Fruit fly (Drosophila melanogaster) whole organism, embryonic: ENCODE data around the gene ago.

Experiments used
- ATbp ChIP-seq: fragments of 200-800 bp; sonication (Bioruptor generic); optimal IDR thresholded peaks from 2 replicates; lab custom pipeline; 2017; ENCODE audit warnings: missing biosample characterization, mild to moderate bottlenecking, missing genetic modification characterization, missing genetic modification reagents
- Aef1 ChIP-seq: fragments of 200-800 bp; sonication (Bioruptor generic); IDR thresholded peaks from 3 replicates; pipeline ENCODE4 v1.3.6; 2022; ENCODE audit warnings: missing biosample characterization, missing genetic modification characterization
- Asciz ChIP-seq: fragments of 200-800 bp; sonication (Bioruptor generic); optimal IDR thresholded peaks from 2 replicates; lab custom pipeline; 2017; ENCODE audit warnings: missing biosample characterization, mild to moderate bottlenecking, missing genetic modification characterization, missing genetic modification reagents
- BtbVII ChIP-seq: fragments of 200-800 bp; sonication (Bioruptor generic); optimal IDR thresholded peaks from 3 replicates; lab custom pipeline; 2017; ENCODE audit warnings: missing biosample characterization, mild to moderate bottlenecking, missing genetic modification characterization
- C15 ChIP-seq: fragments of 200-800 bp; sonication (Bioruptor generic); IDR thresholded peaks from 3 replicates; pipeline ENCODE4 v1.3.6; 2022; ENCODE audit warnings: missing biosample characterization, missing genetic modification characterization
- CG10431 ChIP-seq: fragments of 200-800 bp; sonication (Bioruptor generic); optimal IDR thresholded peaks from 3 replicates; lab custom pipeline; 2018; ENCODE audit warnings: missing biosample characterization, mild to moderate bottlenecking, missing genetic modification characterization
- CG11456 ChIP-seq: fragments of 200-800 bp; sonication (Bioruptor generic); IDR thresholded peaks from 3 replicates; pipeline ENCODE4 v1.3.6; 2022; ENCODE audit warnings: missing biosample characterization, missing genetic modification characterization
- CG11695 ChIP-seq: fragments of 200-800 bp; sonication (Bioruptor generic); IDR thresholded peaks from 3 replicates; pipeline ENCODE4 v1.3.6; 2022; ENCODE audit warnings: missing biosample characterization, missing genetic modification characterization
- CG16813 ChIP-seq: fragments of 200-800 bp; sonication (Bioruptor generic); IDR thresholded peaks from 3 replicates; pipeline ENCODE4 v1.3.6; 2022; ENCODE audit warnings: missing biosample characterization, missing genetic modification characterization; ENCODE audit not compliant: partially characterized antibody
- CG17385 ChIP-seq: fragments of 200-800 bp; sonication (Bioruptor generic); optimal IDR thresholded peaks from 3 replicates; lab custom pipeline; 2018; ENCODE audit warnings: missing biosample characterization, mild to moderate bottlenecking, missing genetic modification characterization
- CG17802 ChIP-seq: fragments of 200-800 bp; sonication (Bioruptor generic); optimal IDR thresholded peaks from 2 replicates; lab custom pipeline; 2018; ENCODE audit warnings: missing biosample characterization, mild to moderate bottlenecking, missing genetic modification characterization, moderate library complexity
- CG18011 ChIP-seq: fragments of 200-800 bp; sonication (Bioruptor generic); optimal IDR thresholded peaks from 2 replicates; lab custom pipeline; 2017; ENCODE audit warnings: missing biosample characterization, missing genetic modification characterization, mild to moderate bottlenecking, moderate library complexity, missing genotype
- CG2678 ChIP-seq: fragments of 200-800 bp; sonication (Bioruptor generic); optimal IDR thresholded peaks from 3 replicates; lab custom pipeline; 2019; ENCODE audit warnings: missing biosample characterization, mild to moderate bottlenecking, missing genetic modification characterization, moderate library complexity
- CG32767 ChIP-seq: fragments of 200-800 bp; sonication (Bioruptor generic); IDR thresholded peaks from 2 replicates; pipeline ENCODE4 v1.3.6; 2022; ENCODE audit warnings: missing biosample characterization, missing genetic modification characterization
- CG34422 ChIP-seq: fragments of 200-800 bp; sonication (Bioruptor generic); IDR thresholded peaks from 3 replicates; pipeline ENCODE4 v1.3.6; 2022; ENCODE audit warnings: missing biosample characterization, missing genetic modification characterization
- CG4360 ChIP-seq: fragments of 200-800 bp; sonication (Bioruptor generic); IDR thresholded peaks from 2 replicates; pipeline ENCODE4 v1.3.6; 2022; ENCODE audit warnings: missing biosample characterization, missing genetic modification characterization
- CG5953 ChIP-seq: fragments of 200-800 bp; sonication (Bioruptor generic); IDR thresholded peaks from 2 replicates; pipeline ENCODE4 v1.3.6; 2022; ENCODE audit warnings: missing biosample characterization, missing genetic modification characterization
- CG7372 ChIP-seq: fragments of 200-800 bp; sonication (Bioruptor generic); IDR thresholded peaks from 2 replicates; pipeline ENCODE4 v1.3.6; 2022; ENCODE audit warnings: missing biosample characterization, missing genetic modification characterization
- CG7556 ChIP-seq: fragments of 200-800 bp; sonication (Bioruptor generic); optimal IDR thresholded peaks from 2 replicates; lab custom pipeline; 2017; ENCODE audit warnings: missing biosample characterization, mild to moderate bottlenecking, missing genetic modification characterization
- CG8290 ChIP-seq, 3 experiments: fragments of 200-800 bp; sonication (Bioruptor generic); optimal IDR thresholded peaks; 2 replicates each; lab custom pipeline; 2016 to 2019; ENCODE audit warnings: missing biosample characterization in 3 of 3, missing genetic modification characterization in 3 of 3, mild to moderate bottlenecking in 2 of 3, moderate library complexity in 1 of 3
- CkIIα-i1 ChIP-seq: fragments of 200-800 bp; sonication (Bioruptor generic); IDR thresholded peaks from 2 replicates; pipeline ENCODE4 v1.3.6; 2022; ENCODE audit warnings: missing biosample characterization, missing genetic modification characterization
- Dip2 ChIP-seq: fragments of 200-800 bp; sonication (Bioruptor generic); IDR thresholded peaks from 2 replicates; pipeline ENCODE4 v1.3.6; 2022; ENCODE audit warnings: missing biosample characterization, missing genetic modification characterization
- Dll ChIP-seq: fragments of 200-800 bp; sonication (Bioruptor generic); IDR thresholded peaks from 4 replicates; pipeline ENCODE4 v1.3.6; 2022; ENCODE audit warnings: missing biosample characterization, missing genetic modification characterization; ENCODE audit not compliant: partially characterized antibody
- Drgx ChIP-seq: fragments of 200-800 bp; sonication (Bioruptor generic); IDR thresholded peaks from 2 replicates; pipeline ENCODE4 v1.3.6; 2022; ENCODE audit warnings: missing biosample characterization, missing genetic modification characterization
- E2f2 ChIP-seq: fragments of 200-800 bp; sonication (Bioruptor generic); IDR thresholded peaks from 2 replicates; pipeline ENCODE4 v1.3.6; 2022; ENCODE audit warnings: missing biosample characterization, missing genetic modification characterization
- GATAe ChIP-seq: fragments of 200-800 bp; sonication (Bioruptor generic); conservative IDR thresholded peaks from 2 replicates; pipeline ENCODE4 v1.3.6; 2022; ENCODE audit warnings: missing biosample characterization, missing genetic modification characterization
- HLHmδ ChIP-seq: fragments of 200-800 bp; sonication (Bioruptor generic); optimal IDR thresholded peaks from 2 replicates; lab custom pipeline; 2018; ENCODE audit warnings: missing biosample characterization, mild to moderate bottlenecking, missing genetic modification characterization, moderate library complexity
- Hand ChIP-seq: fragments of 200-800 bp; sonication (Bioruptor generic); optimal IDR thresholded peaks from 2 replicates; lab custom pipeline; 2017; ENCODE audit warnings: mild to moderate bottlenecking, missing biosample characterization, missing genetic modification reagents, missing genetic modification characterization
- Nf-YA ChIP-seq: fragments of 200-800 bp; sonication (Bioruptor generic); IDR thresholded peaks from 2 replicates; pipeline ENCODE4 v1.3.6; 2022; ENCODE audit warnings: missing biosample characterization, missing genetic modification characterization
- Nf-YB ChIP-seq: fragments of 200-800 bp; sonication (Bioruptor generic); optimal IDR thresholded peaks from 3 replicates; lab custom pipeline; 2019; ENCODE audit warnings: missing biosample characterization, mild to moderate bottlenecking, missing genetic modification characterization, moderate library complexity
- Side ChIP-seq: fragments of 200-800 bp; sonication (Bioruptor generic); optimal IDR thresholded peaks from 2 replicates; lab custom pipeline; 2016; ENCODE audit warnings: missing biosample characterization, missing genetic modification characterization
- ab ChIP-seq: fragments of 200-800 bp; sonication (Bioruptor generic); optimal IDR thresholded peaks from 2 replicates; lab custom pipeline; 2016; ENCODE audit warnings: missing biosample characterization, missing genetic modification characterization
- dan ChIP-seq: fragments of 200-800 bp; sonication (Bioruptor generic); IDR thresholded peaks from 2 replicates; pipeline ENCODE4 v1.3.6; 2022; ENCODE audit warnings: missing biosample characterization, missing genetic modification characterization
- danr ChIP-seq: fragments of 200-800 bp; sonication (Bioruptor generic); IDR thresholded peaks from 2 replicates; pipeline ENCODE4 v1.3.6; 2022; ENCODE audit warnings: missing biosample characterization, missing genetic modification characterization
- dmrt11E ChIP-seq: fragments of 200-800 bp; sonication (Bioruptor generic); optimal IDR thresholded peaks from 3 replicates; lab custom pipeline; 2018; ENCODE audit warnings: missing biosample characterization, mild to moderate bottlenecking, missing genetic modification characterization, moderate library complexity
- gfzf ChIP-seq: fragments of 200-800 bp; sonication (Bioruptor generic); optimal IDR thresholded peaks from 2 replicates; lab custom pipeline; 2016; ENCODE audit warnings: missing biosample characterization, mild to moderate bottlenecking, missing genetic modification characterization, moderate library complexity
- ham ChIP-seq: fragments of 200-800 bp; sonication (Bioruptor generic); IDR thresholded peaks from 2 replicates; pipeline ENCODE4 v1.3.6; 2022; ENCODE audit warnings: missing biosample characterization, missing genetic modification characterization
- hbn ChIP-seq: fragments of 200-800 bp; sonication (Bioruptor generic); IDR thresholded peaks from 2 replicates; pipeline ENCODE4 v1.3.6; 2022; ENCODE audit warnings: missing biosample characterization, missing genetic modification characterization; ENCODE audit not compliant: partially characterized antibody
- lilli ChIP-seq: fragments of 200-800 bp; sonication (Bioruptor generic); optimal IDR thresholded peaks from 3 replicates; lab custom pipeline; 2016; ENCODE audit warnings: missing biosample characterization, missing genetic modification characterization
- lola ChIP-seq, 3 experiments: fragments of >200 bp in 2 of 3; fragments of 200-800 bp in 1 of 3; sonication (Bioruptor generic) in 1 of 3; optimal IDR thresholded peaks; 2 replicates each; lab custom pipeline; 2017 to 2019; ENCODE audit warnings: missing biosample characterization in 3 of 3, missing genetic modification characterization in 3 of 3, mild to moderate bottlenecking in 1 of 3, moderate library complexity in 1 of 3
- phol ChIP-seq: fragments of 200-800 bp; sonication (Bioruptor generic); optimal IDR thresholded peaks from 3 replicates; lab custom pipeline; 2018; ENCODE audit warnings: missing biosample characterization, mild to moderate bottlenecking, missing genetic modification characterization, moderate library complexity
- psq ChIP-seq: fragments of 200-800 bp; sonication (Bioruptor generic); optimal IDR thresholded peaks from 2 replicates; lab custom pipeline; 2017; ENCODE audit warnings: missing biosample characterization, missing genetic modification characterization
- pzg ChIP-seq: fragments of 200-800 bp; sonication (Bioruptor generic); optimal IDR thresholded peaks from 3 replicates; lab custom pipeline; 2018; ENCODE audit warnings: missing biosample characterization, mild to moderate bottlenecking, missing genetic modification characterization, moderate library complexity
- sima ChIP-seq: fragments of 200-800 bp; sonication (Bioruptor generic); optimal IDR thresholded peaks from 2 replicates; lab custom pipeline; 2016; ENCODE audit warnings: missing biosample characterization, missing genetic modification characterization
- so ChIP-seq: fragments of 200-800 bp; sonication (Bioruptor generic); IDR thresholded peaks from 3 replicates; pipeline ENCODE4 v1.3.6; 2022; ENCODE audit warnings: missing biosample characterization, missing genetic modification characterization
- stwl ChIP-seq: fragments of 200-800 bp; sonication (Bioruptor generic); optimal IDR thresholded peaks from 3 replicates; lab custom pipeline; 2018; ENCODE audit warnings: missing biosample characterization, mild to moderate bottlenecking, missing genetic modification characterization, moderate library complexity
- tin ChIP-seq: fragments of 200-800 bp; sonication (Bioruptor generic); optimal IDR thresholded peaks from 3 replicates; lab custom pipeline; 2016; ENCODE audit warnings: missing biosample characterization, missing genetic modification characterization
- trem ChIP-seq: fragments of 200-800 bp; optimal IDR thresholded peaks from 3 replicates; lab custom pipeline; 2019; ENCODE audit warnings: missing biosample characterization, mild to moderate bottlenecking, missing genetic modification characterization, moderate library complexity
- vnd ChIP-seq: fragments of 200-800 bp; sonication (Bioruptor generic); IDR thresholded peaks from 3 replicates; pipeline ENCODE4 v1.3.6; 2022; ENCODE audit warnings: missing biosample characterization, missing genetic modification characterization; ENCODE audit not compliant: partially characterized antibody

ago gene

dm6 chr3L:4259102-4259558 lies 5.0 kb upstream of the ago start, which contains the start of the genes CG15011 and CG1309 (continued):
- TF ChIP-seq CG34422 (GFP tag; lab: Robert Waterston, UW) = peak; percentile 82
- TF ChIP-seq CG8290 (GFP tag; optimal IDR thresholded peaks at IDR 0.05; lab: Kevin White, UChicago) = peak; percentile 73
- peak; percentile 41 to 78 for TF ChIP-seq CG8290 (tag; optimal IDR thresholded peaks at IDR 0.05; lab: Kevin White, UChicago)
- TF ChIP-seq CkIIα-i1 (GFP tag; lab: Robert Waterston, UW) = no peak
- TF ChIP-seq Nf-YB (GFP tag; lab: Kevin White, UChicago) = peak; percentile 66
- peak; percentile 73 for TF ChIP-seq CG11695 (GFP tag; lab: Robert Waterston, UW)
- TF ChIP-seq C15 (GFP tag; lab: Robert Waterston, UW) = peak; percentile 60; the same call in 1 of the 3 replicates
- peak; percentile 73; the same call in 1 of the 3 replicates for TF ChIP-seq so (GFP tag; lab: Robert Waterston, UW)
- TF ChIP-seq ATbp (GFP tag; lab: Kevin White, UChicago) = peak; percentile 41
- TF ChIP-seq gfzf = peak; percentile 23
- no peak for TF ChIP-seq BtbVII (GFP tag; lab: Kevin White, UChicago)
- peak; percentile 83 for TF ChIP-seq tin
- TF ChIP-seq stwl (tag; lab: Kevin White, UChicago) = peak; percentile 79
- no peak for TF ChIP-seq Nf-YA (GFP tag; lab: Robert Waterston, UW)
- peak; percentile 36 for TF ChIP-seq Hand (GFP tag; lab: Kevin White, UChicago)
- TF ChIP-seq CG16813 (GFP tag; lab: Robert Waterston, UW) = no peak
- TF ChIP-seq HLHmδ (GFP tag; lab: Kevin White, UChicago) = no peak
- TF ChIP-seq dmrt11E (tag; lab: Kevin White, UChicago) = peak; percentile 85
- TF ChIP-seq CG32767 (GFP tag; lab: Robert Waterston, UW) = peak; percentile 96
- TF ChIP-seq CG10431 (GFP tag; lab: Kevin White, UChicago) = peak; percentile 16
- peak; percentile 28; the same call in 1 of the 2 replicates for TF ChIP-seq danr (GFP tag; lab: Robert Waterston, UW)
- peak; percentile 94 for TF ChIP-seq lilli (GFP tag; lab: Kevin White, UChicago)
- no peak for TF ChIP-seq hbn (GFP tag; lab: Robert Waterston, UW)
- TF ChIP-seq CG5953 = no peak
- TF ChIP-seq CG17802 (tag; lab: Kevin White, UChicago) = peak; percentile 37
- peak; percentile 70 for TF ChIP-seq CG18011
- no peak for TF ChIP-seq vnd (GFP tag; lab: Robert Waterston, UW)
- peak; percentile 75 for TF ChIP-seq CG7556 (GFP tag; lab: Kevin White, UChicago)
- TF ChIP-seq E2f2 (GFP tag; lab: Robert Waterston, UW) = peak; percentile 43; the same call in 1 of the 2 replicates
- 0 out of 2 replicates have a peak, but pooled peaks have one; percentile 35 for TF ChIP-seq ham (GFP tag; lab: Robert Waterston, UW)
- TF ChIP-seq CG4360 (GFP tag; lab: Robert Waterston, UW) = no peak
- TF ChIP-seq dan = peak; percentile 32; the same call in 1 of the 2 replicates
- peak; percentile 87 for TF ChIP-seq CG2678
- peak; percentile 80 for TF ChIP-seq Side (GFP tag; lab: Kevin White, UChicago)
- TF ChIP-seq Dip2 (GFP tag; lab: Robert Waterston, UW) = no peak
- peak; percentile 93 for TF ChIP-seq trem (tag; lab: Kevin White, UChicago)
- peak in 1 of 3 experiments; percentile 87 for TF ChIP-seq lola (GFP tag; optimal IDR thresholded peaks at IDR 0.05; lab: Kevin White, UChicago)
- TF ChIP-seq CG17385 = peak; percentile 63
- TF ChIP-seq CG11456 (GFP tag; lab: Robert Waterston, UW) = peak; percentile 75; the same call in 2 of the 3 replicates
- peak; percentile 66 for TF ChIP-seq GATAe (GFP tag; lab: Robert Waterston, UW)
- peak; percentile 87 for TF ChIP-seq phol (tag; lab: Kevin White, UChicago)
- peak; percentile 65 for TF ChIP-seq pzg
- TF ChIP-seq CG7372 (GFP tag; lab: Robert Waterston, UW) = peak; percentile 80
- TF ChIP-seq sima (GFP tag; lab: Kevin White, UChicago) = peak; percentile 37
- peak; percentile 75 for TF ChIP-seq Drgx (GFP tag; lab: Robert Waterston, UW)
- TF ChIP-seq psq (GFP tag; lab: Kevin White, UChicago) = peak; percentile 57
- peak; percentile 77 for TF ChIP-seq Aef1 (GFP tag; lab: Robert Waterston, UW)
- peak; percentile 56 for TF ChIP-seq Asciz
- TF ChIP-seq ab (GFP tag; lab: Kevin White, UChicago) = peak; percentile 42
- TF ChIP-seq Dll = peak; percentile 59; the same call in 2 of the 4 replicates
